Worm (Caenorhabditis elegans): ENCODE data around the gene rnr-2.

The rnr-2 gene

ce11 chrIII:4086536-4086935 lies 8.2 kb downstream of the rnr-2 start, which contains the start of gene kin-19:
TSS of gene kin-19 (minus strand) at chrIII:4086636.
- TF ChIP-seq tbx-2 (tag; optimal IDR thresholded peaks at IDR 0.05) (no peak), lin-14 (GFP tag; optimal IDR thresholded peaks at IDR 0.05) (no peak), vab-15 (tag; optimal IDR thresholded peaks at IDR 0.05) (no peak), efl-1 (optimal IDR thresholded peaks at IDR 0.05) (no peak), efl-1 (GFP tag; optimal IDR thresholded peaks at IDR 0.05 in 1 of 2) (no peak), nhr-77 (tag; optimal IDR thresholded peaks at IDR 0.05) (no peak), unc-62 (GFP tag; optimal IDR thresholded peaks at IDR 0.05) (no peak), efl-3 (GFP tag; optimal IDR thresholded peaks at IDR 0.05) (no peak), nhr-76 (tag; optimal IDR thresholded peaks at IDR 0.05) (no peak), hpl-2 (GFP tag; optimal IDR thresholded peaks at IDR 0.05) (no peak)

ce11 chrIII:4085657-4086056 lies 9.1 kb downstream of the rnr-2 start:
- TF ChIP-seq hlh-17 (GFP tag; optimal IDR thresholded peaks at IDR 0.05; ENCODE audit: borderline replicate concordance) (no peak), fkh-10 (GFP tag; optimal IDR thresholded peaks at IDR 0.05) (no peak), nhr-12 (tag; optimal IDR thresholded peaks at IDR 0.05) (no peak), fkh-8 (tag; optimal IDR thresholded peaks at IDR 0.05) (peak; percentile 25)

ce11 chrIII:4083429-4083828 lies 11.3 kb downstream of the rnr-2 start:
- no peak for TF ChIP-seq efl-1 (optimal IDR thresholded peaks at IDR 0.05)
- TF ChIP-seq efl-1 (GFP tag; optimal IDR thresholded peaks at IDR 0.05 in 1 of 2), result peak in 1 of 2 experiments; percentile 68
- TF ChIP-seq snu-23 (GFP tag; optimal IDR thresholded peaks at IDR 0.05), result no peak
- no peak for TF ChIP-seq nhr-28 (tag; optimal IDR thresholded peaks at IDR 0.05)

ce11 chrIII:4070239-4070638 lies 24.5 kb downstream of the rnr-2 start:
- TF ChIP-seq tbx-2 (tag; optimal IDR thresholded peaks at IDR 0.05) (peak; percentile 31), lin-14 (GFP tag; optimal IDR thresholded peaks at IDR 0.05) (peak; percentile 79), xbp-1 (tag; optimal IDR thresholded peaks at IDR 0.05) (no peak)

ce11 chrIII:4068120-4068519 lies 26.6 kb downstream of the rnr-2 start:
- no peak for TF ChIP-seq ets-5 (GFP tag; IDR thresholded peaks at IDR 0.05)
- peak; percentile 49 for TF ChIP-seq lin-14 (GFP tag; optimal IDR thresholded peaks at IDR 0.05)

- no peak for TF ChIP-seq alr-1 (tag; optimal IDR thresholded peaks at IDR 0.05; ENCODE audit: borderline replicate concordance)
- TF ChIP-seq ceh-82 (tag; optimal IDR thresholded peaks at IDR 0.05), result no peak
- TF ChIP-seq efl-1 (optimal IDR thresholded peaks at IDR 0.05), result no peak
- TF ChIP-seq efl-1 (GFP tag; optimal IDR thresholded peaks at IDR 0.05 in 1 of 2), result peak in 1 of 2 experiments; percentile 64
- TF ChIP-seq elt-2 (tag; optimal IDR thresholded peaks at IDR 0.05), result no peak
- no peak for TF ChIP-seq lin-15B (tag; optimal IDR thresholded peaks at IDR 0.05)
Measured at ce11 chrIII:4066333-4066732, 28.4 kb downstream of the rnr-2 start, which contains the start of gene unc-79. TSS of gene unc-79 (plus strand) at chrIII:4066633.

DNA sequence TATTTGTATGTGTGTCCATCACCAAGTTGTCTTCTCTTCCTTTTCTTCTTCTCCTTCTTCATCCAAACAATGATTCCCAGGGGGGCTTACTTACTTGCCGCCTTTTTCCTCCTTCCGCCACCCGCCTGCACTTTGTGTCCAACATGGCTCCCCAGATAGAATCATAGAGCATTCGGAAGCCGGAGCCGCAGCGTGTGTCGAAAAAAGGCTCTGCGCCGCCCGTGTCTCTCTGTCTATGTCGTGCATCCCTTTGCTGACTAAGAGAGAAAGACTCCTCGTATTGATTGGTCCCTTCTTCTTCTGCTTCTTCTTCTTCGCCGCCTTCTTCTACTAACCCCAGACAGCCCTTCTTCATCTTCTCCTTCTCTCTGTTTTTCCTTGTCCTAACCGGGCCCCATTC lies 31.0 kb downstream of the rnr-2 start:
- peak; percentile 58 for TF ChIP-seq swsn-7 (tag; optimal IDR thresholded peaks at IDR 0.05)
- TF ChIP-seq xbp-1 (tag; optimal IDR thresholded peaks at IDR 0.05), result peak; percentile 26
- TF ChIP-seq lin-14 (GFP tag; optimal IDR thresholded peaks at IDR 0.05), result peak; percentile 94
- TF ChIP-seq fkh-4 (tag; optimal IDR thresholded peaks at IDR 0.05; ENCODE audit: borderline replicate concordance), result no peak
- peak; percentile 15 for TF ChIP-seq fkh-10 (GFP tag; optimal IDR thresholded peaks at IDR 0.05)
- TF ChIP-seq lin-35 (GFP tag; optimal IDR thresholded peaks at IDR 0.05), result peak in 1 of 2 experiments; percentile 50
- peak; percentile 40 for TF ChIP-seq nhr-47 (tag; optimal IDR thresholded peaks at IDR 0.05)
- peak; percentile 14 for TF ChIP-seq egl-13 (tag; optimal IDR thresholded peaks at IDR 0.05)
- TF ChIP-seq unc-98 (GFP tag; IDR thresholded peaks at IDR 0.05), result no peak
- no peak for TF ChIP-seq jun-1 (tag; optimal IDR thresholded peaks at IDR 0.05)
- peak; percentile 11 for TF ChIP-seq dsc-1 (tag; optimal IDR thresholded peaks at IDR 0.05)
- no peak for TF ChIP-seq nhr-19 (GFP tag; conservative IDR thresholded peaks at IDR 0.05)
- peak in 1 of 2 experiments; percentile 49 for TF ChIP-seq lsy-2 (tag; optimal IDR thresholded peaks at IDR 0.05)
- TF ChIP-seq isw-1 (GFP tag; IDR thresholded peaks at IDR 0.05), result peak; percentile 43
- TF ChIP-seq hlh-4 (tag; optimal IDR thresholded peaks at IDR 0.05), result no peak
- peak; percentile 72 for TF ChIP-seq fkh-8 (tag; optimal IDR thresholded peaks at IDR 0.05)
- no peak for TF ChIP-seq efl-3 (GFP tag; optimal IDR thresholded peaks at IDR 0.05)
- TF ChIP-seq unc-86 (tag; optimal IDR thresholded peaks at IDR 0.05), result peak; percentile 67
- TF ChIP-seq tbx-2 (tag; optimal IDR thresholded peaks at IDR 0.05), result peak; percentile 60
- TF ChIP-seq dpl-1 (GFP tag; optimal IDR thresholded peaks at IDR 0.05), result peak in 1 of 3 experiments; percentile 39
- TF ChIP-seq ceh-88 (GFP tag; IDR thresholded peaks at IDR 0.05), result no peak
- peak; percentile 15 for TF ChIP-seq F16B12.6 (tag; optimal IDR thresholded peaks at IDR 0.05)
- TF ChIP-seq ces-1 (GFP tag; optimal IDR thresholded peaks at IDR 0.05), result no peak
- TF ChIP-seq fos-1 (tag; optimal IDR thresholded peaks at IDR 0.05), result no peak

Data from whole organism, L1 larva.